Fruit fly (Drosophila melanogaster): ENCODE data around the gene CG8136.

CG8136 gene

dm6 chr3R:8701197-8701596 is 20.0 kb upstream of the CG8136 start:
- TF ChIP-seq CG6854 (GFP tag; optimal IDR thresholded peaks at IDR 0.05) (no peak), svp (GFP tag) (no peak), CG8319 (GFP tag; optimal IDR thresholded peaks at IDR 0.05) (no peak), Sox15 (GFP tag; optimal IDR thresholded peaks at IDR 0.05) (no peak), pdm3 (GFP tag; optimal IDR thresholded peaks at IDR 0.05) (no peak), CG6276 (GFP tag; optimal IDR thresholded peaks at IDR 0.05) (no peak), cyc (GFP tag; optimal IDR thresholded peaks at IDR 0.05) (no peak), CG32006 (GFP tag; optimal IDR thresholded peaks at IDR 0.05) (no peak), CG3032 (tag; optimal IDR thresholded peaks at IDR 0.05) (no peak), CG10669 (GFP tag; optimal IDR thresholded peaks at IDR 0.05) (no peak), Lpt (GFP tag; optimal IDR thresholded peaks at IDR 0.05) (no peak), fd59A (GFP tag; optimal IDR thresholded peaks at IDR 0.05) (no peak)

- TF ChIP-seq CG3919 (GFP tag; optimal IDR thresholded peaks at IDR 0.05) (no peak), CG11294 (GFP tag; IDR thresholded peaks at IDR 0.05) (no peak), svp (GFP tag) (no peak), fkh (GFP tag; optimal IDR thresholded peaks at IDR 0.05) (peak; percentile 28)
Observed at dm6 chr3R:8704669-8705068, 16.5 kb upstream of the CG8136 start.

- peak; percentile 31 for TF ChIP-seq CG6276 (GFP tag; optimal IDR thresholded peaks at IDR 0.05)
- 0 out of 2 replicates have a peak, but pooled peaks have one; percentile 6 for TF ChIP-seq CG11294 (GFP tag; IDR thresholded peaks at IDR 0.05)
- peak; percentile 31 for TF ChIP-seq CG16779 (tag; optimal IDR thresholded peaks at IDR 0.05)
- no peak for TF ChIP-seq lz (GFP tag; optimal IDR thresholded peaks at IDR 0.05)
- TF ChIP-seq OdsH (GFP tag; optimal IDR thresholded peaks at IDR 0.05), result no peak
- TF ChIP-seq CG34406 (GFP tag; optimal IDR thresholded peaks at IDR 0.05), result peak; percentile 21
- TF ChIP-seq net (GFP tag; optimal IDR thresholded peaks at IDR 0.05), result peak; percentile 25
- peak; percentile 48 to 80 for TF ChIP-seq ss (GFP tag; optimal IDR thresholded peaks at IDR 0.05)
- TF ChIP-seq CG1621 (tag; optimal IDR thresholded peaks at IDR 0.05), result peak; percentile 32
- TF ChIP-seq CG8119 (GFP tag; IDR thresholded peaks at IDR 0.05), result 0 out of 3 replicates have a peak, but pooled peaks have one; percentile 20
- peak; percentile 6 for TF ChIP-seq vri (GFP tag; optimal IDR thresholded peaks at IDR 0.05)
- peak; percentile 68; the same call in 2 of the 3 replicates for TF ChIP-seq CG6163 (GFP tag; IDR thresholded peaks at IDR 0.05)
- TF ChIP-seq CG9139 (GFP tag; optimal IDR thresholded peaks at IDR 0.05), result peak; percentile 51
- 0 out of 3 replicates have a peak, but pooled peaks have one; percentile 26 for TF ChIP-seq eg (GFP tag; IDR thresholded peaks at IDR 0.05)
- TF ChIP-seq CG6808 (GFP tag; optimal IDR thresholded peaks at IDR 0.05), result peak; percentile 55
- TF ChIP-seq Eip78C (GFP tag), result no peak
- peak; percentile 46 for TF ChIP-seq spab (GFP tag; optimal IDR thresholded peaks at IDR 0.05)
- TF ChIP-seq CG3919 (GFP tag; optimal IDR thresholded peaks at IDR 0.05), result peak; percentile 17
- peak; percentile 43 for TF ChIP-seq Ets96B (tag; optimal IDR thresholded peaks at IDR 0.05)
- TF ChIP-seq Sox102F (GFP tag; optimal IDR thresholded peaks at IDR 0.05), result peak; percentile 7
- peak; percentile 6 for TF ChIP-seq CG8632 (GFP tag; optimal IDR thresholded peaks at IDR 0.05)
- peak; percentile 12 for TF ChIP-seq svp (GFP tag)
- TF ChIP-seq CG10669 (GFP tag; optimal IDR thresholded peaks at IDR 0.05), result peak; percentile 47
- no peak for TF ChIP-seq Sox15 (GFP tag; optimal IDR thresholded peaks at IDR 0.05)
- no peak for TF ChIP-seq Hr4 (GFP tag; optimal IDR thresholded peaks at IDR 0.05)
- no peak for TF ChIP-seq CG7368 (GFP tag; optimal IDR thresholded peaks at IDR 0.05)
- peak; percentile 44 for TF ChIP-seq CG3032 (tag; optimal IDR thresholded peaks at IDR 0.05)
Observed at dm6 chr3R:8705323-8706097, 15.7 kb upstream of the CG8136 start.

dm6 chr3R:8707166-8707565 is 14.0 kb upstream of the CG8136 start:
- TF ChIP-seq dsx (GFP tag; optimal IDR thresholded peaks at IDR 0.05; ENCODE audit: poor library complexity, severe bottlenecking) (no peak), CG11294 (GFP tag; IDR thresholded peaks at IDR 0.05) (no peak), Ets96B (tag; optimal IDR thresholded peaks at IDR 0.05) (peak; percentile 9), achi (GFP tag; optimal IDR thresholded peaks at IDR 0.05) (peak; percentile 9), Eip93F (GFP tag; optimal IDR thresholded peaks at IDR 0.05) (no peak), CG6163 (GFP tag; IDR thresholded peaks at IDR 0.05) (peak; percentile 84), spab (GFP tag; optimal IDR thresholded peaks at IDR 0.05) (no peak), Ets21C (GFP tag; optimal IDR thresholded peaks at IDR 0.05) (no peak), esn (GFP tag; optimal IDR thresholded peaks at IDR 0.05) (no peak)
